Worm (Caenorhabditis elegans) whole organism, midembryonic: ENCODE measurements around the gene rha-1.

Source experiments
- ref-1 ChIP-seq: fragments of 200-800 bp; sonication (Bioruptor generic); conservative IDR thresholded peaks from 2 replicates; pipeline ENCODE4 v1.3.6; 2022; ENCODE audit warnings: missing genetic modification reagents, missing genetic modification characterization, missing compliant biosample characterization
- ztf-29 ChIP-seq: fragments of 200-800 bp; sonication (Bioruptor generic); IDR thresholded peaks from 2 replicates; pipeline ENCODE4 v1.3.6; 2022; ENCODE audit warnings: missing genetic modification reagents, missing genetic modification characterization, missing compliant biosample characterization

DNA sequence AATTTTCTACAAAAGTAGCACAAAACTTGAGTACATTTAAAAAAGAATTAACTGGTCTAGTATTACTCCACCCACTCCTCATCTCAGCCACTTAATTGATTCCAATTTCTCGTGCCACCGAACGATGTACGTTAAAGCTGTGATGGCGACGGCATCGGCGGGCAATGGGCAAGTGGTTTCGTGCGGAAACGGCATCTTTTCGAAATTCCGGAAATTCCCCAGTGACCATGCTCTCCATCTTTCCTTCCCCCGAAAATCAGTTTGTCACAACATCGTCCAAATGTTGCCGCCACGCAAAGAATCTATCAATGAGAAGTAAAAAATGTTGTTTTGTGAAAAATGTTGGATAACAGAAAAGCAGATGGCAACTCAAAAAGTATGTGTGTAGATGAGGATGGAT is 50.5 kb downstream of the rha-1 start:
- TF ChIP-seq ztf-29 (GFP tag; lab: Robert Waterston, UW) (no peak), ref-1 (GFP tag; lab: Robert Waterston, UW) (no peak)
